Worm (Caenorhabditis elegans) whole organism, L4/young adult: Measurements from ENCODE around the gene F01D5.3.

ENCODE experiments used
- dao-5 ChIP-seq: sonication (generic microtip); optimal IDR thresholded peaks from 2 replicates; lab custom pipeline; 2016; ENCODE audit warnings: missing genotype, missing genetic modification characterization, moderate library complexity, missing compliant biosample characterization
- him-1 ChIP-seq: sonication (generic microtip); optimal IDR thresholded peaks from 2 replicates; lab custom pipeline; 2016; ENCODE audit warnings: missing genotype, missing genetic modification reagents, missing genetic modification characterization, missing compliant biosample characterization

ce11 chrII:13994934-13995333, 5.0 kb downstream of the F01D5.3 start, which contains the start of gene Y39G8B.7:
- TF ChIP-seq him-1 = no peak
- TF ChIP-seq dao-5 (tag; lab: Kevin White, UChicago) = no peak
